Worm (Caenorhabditis elegans) whole organism, L4/young adult: ENCODE measurements around the gene F26A1.3.

Source experiments
- W03F9.2 ChIP-seq: fragments of 150-350 bp; optimal IDR thresholded peaks from 2 replicates; lab custom pipeline; 2014; ENCODE audit warnings: missing biosample characterization, missing genetic modification characterization
- dao-5 ChIP-seq: sonication (generic microtip); optimal IDR thresholded peaks from 2 replicates; lab custom pipeline; 2016; ENCODE audit warnings: missing genotype, missing genetic modification characterization, moderate library complexity, missing compliant biosample characterization
- him-1 ChIP-seq: sonication (generic microtip); optimal IDR thresholded peaks from 2 replicates; lab custom pipeline; 2016; ENCODE audit warnings: missing genotype, missing genetic modification reagents, missing genetic modification characterization, missing compliant biosample characterization

Gene F26A1.3

DNA sequence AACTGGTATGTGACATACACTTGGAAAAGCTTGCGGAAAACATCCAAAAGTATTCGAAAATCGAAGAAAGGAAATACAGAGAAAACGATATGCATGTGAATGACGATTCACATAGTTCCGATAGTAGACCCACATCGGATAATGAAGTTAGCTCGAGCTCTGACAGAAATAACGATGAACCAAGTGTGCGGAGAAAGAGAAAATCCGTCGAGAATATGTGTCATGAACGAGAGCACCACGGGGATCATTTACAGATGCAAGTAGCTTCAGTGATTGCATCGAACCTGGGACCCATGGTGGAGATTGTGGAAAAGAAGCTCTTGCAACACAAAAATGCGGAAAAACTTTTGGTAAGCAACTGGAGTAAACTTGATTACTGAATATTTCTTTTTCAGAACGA, 30.3 kb downstream of the F26A1.3 start:
- no peak for TF ChIP-seq him-1
- no peak for TF ChIP-seq W03F9.2 (tag; lab: Kevin White, UChicago)
- no peak for TF ChIP-seq dao-5

DNA sequence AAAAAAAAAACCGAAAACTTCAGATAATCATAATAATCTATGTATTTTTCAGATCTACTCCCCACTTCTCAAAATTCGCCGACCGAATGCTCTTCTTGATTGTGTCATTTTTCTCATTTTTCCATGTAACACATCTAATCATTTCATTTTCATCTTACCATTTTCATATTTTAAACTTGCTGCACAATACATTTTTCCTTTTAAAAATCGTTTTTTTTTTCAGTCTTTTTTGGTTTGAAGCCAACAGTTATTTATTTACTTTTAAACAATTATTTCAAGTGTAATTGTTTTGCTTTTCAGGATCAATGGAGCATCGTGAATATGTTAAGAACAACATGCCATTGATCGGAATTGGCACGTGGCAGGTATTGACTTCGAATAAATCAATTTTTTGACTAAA, 32.3 kb downstream of the F26A1.3 start, which contains the start of gene C35D10.6:
TSS of gene C35D10.6 (plus strand) at position 301 of the 400 bp plus-strand sequence.
- TF ChIP-seq him-1 (no peak), dao-5 (no peak)

DNA sequence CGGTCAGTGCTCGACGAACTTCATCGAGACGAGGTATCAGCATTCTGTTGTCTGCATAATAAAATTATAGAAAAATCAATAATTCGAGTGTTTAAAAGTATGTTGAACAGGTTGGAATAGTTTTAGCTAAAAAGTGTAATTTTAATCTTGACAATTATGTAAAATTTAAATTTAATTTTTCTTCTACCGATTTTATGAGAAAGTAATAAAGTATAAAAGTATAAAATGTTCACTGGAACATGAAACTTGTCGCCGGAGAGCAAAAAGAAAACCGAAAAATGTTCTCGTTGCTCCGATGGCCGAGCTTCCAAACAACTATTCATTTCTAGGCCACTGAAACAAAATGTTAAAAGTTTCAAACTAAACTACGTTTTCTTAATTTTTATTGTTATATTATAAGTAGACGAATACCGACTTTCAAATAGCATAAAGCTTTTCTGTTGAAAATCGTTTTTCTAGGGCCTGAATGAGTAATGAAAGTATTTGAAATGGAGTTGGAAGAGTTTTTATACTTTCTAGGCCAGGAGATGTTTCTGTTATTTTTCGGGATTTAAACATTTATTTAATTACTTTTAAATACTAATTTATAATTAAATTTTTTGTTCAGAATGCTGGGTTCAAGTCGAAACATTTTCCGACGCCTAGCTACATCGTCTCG, 35.2 kb downstream of the F26A1.3 start, which contains the start of the genes C35D10.10 and C35D10.5:
TSS of gene C35D10.10 (minus strand) at position 51 of the 658 bp plus-strand sequence.
TSS of gene C35D10.5 (plus strand) at position 608 of the 658 bp plus-strand sequence.
- TF ChIP-seq him-1 (no peak), W03F9.2 (tag; lab: Kevin White, UChicago) (no peak), dao-5 (no peak)

DNA sequence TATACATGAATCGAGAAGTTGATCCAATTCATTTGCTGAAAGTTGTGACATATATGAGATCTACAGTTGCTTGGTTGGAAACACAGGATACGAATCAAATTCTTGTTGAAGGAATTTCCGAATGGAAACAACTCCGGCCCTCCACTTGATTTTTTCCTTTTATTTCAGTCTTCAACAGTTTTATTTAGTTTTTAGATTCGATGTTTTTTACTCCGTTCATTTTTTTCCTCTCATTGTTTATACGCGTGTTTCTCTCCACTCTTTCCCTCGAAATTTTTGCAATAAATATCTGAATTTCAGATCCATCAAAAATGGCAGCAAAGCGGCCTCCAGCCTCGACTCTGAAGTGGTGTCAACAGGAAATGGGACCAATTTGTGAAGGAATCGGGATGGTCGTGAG, 36.4 kb downstream of the F26A1.3 start, which contains the start of gene coq-8:
TSS of gene coq-8 (plus strand) at position 301 of the 400 bp plus-strand sequence.
- TF ChIP-seq W03F9.2 (tag; lab: Kevin White, UChicago) (no peak), him-1 (no peak), dao-5 (no peak)

DNA sequence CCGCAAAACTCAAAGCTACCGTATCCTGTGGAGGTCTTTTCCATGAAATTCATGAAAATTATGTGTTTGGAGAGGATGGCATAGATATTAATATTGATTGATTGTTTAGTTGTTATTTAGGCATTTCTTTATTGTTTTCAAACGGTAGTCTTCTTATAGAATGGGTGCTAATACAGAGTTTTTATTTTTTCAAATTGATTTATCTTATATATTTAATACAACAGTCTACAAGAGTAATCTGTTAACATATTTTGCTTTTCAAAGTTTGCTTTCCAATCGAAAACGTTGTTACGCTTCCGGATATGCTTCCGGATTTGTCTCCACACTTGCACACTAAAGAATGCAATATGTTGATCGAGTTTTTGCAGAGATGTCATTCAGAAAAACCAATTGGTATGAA, 40.1 kb downstream of the F26A1.3 start, which contains the start of gene C35D10.17:
TSS of gene C35D10.17 (plus strand) at position 301 of the 400 bp plus-strand sequence.
- TF ChIP-seq him-1 = no peak
- TF ChIP-seq dao-5 = no peak
- TF ChIP-seq W03F9.2 (tag; lab: Kevin White, UChicago) = no peak

DNA sequence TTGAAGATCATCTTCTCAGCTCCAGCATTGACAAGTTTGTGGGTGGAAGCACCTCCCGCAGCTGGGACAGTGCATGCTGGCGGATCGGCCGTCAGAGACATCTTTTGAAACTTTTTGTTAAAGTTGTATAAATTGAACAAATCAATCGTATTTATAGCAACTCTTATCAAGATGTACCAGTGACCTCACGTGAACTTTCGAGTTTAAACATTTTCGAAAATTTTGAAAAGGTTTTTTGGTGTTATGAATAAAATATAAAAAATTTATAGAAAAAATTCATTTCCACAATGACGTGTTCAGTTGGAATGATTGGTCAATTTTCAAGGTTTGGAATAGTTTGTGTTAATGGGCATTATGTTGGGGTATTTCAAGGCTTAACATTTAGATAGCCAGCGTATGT, 41.9 kb downstream of the F26A1.3 start, which contains the start of the genes msd-4 and C35D10.3:
TSS of gene msd-4 (minus strand) at position 101 of the 400 bp plus-strand sequence.
TSS of gene C35D10.3 (plus strand) at position 279 of the 400 bp plus-strand sequence.
- TF ChIP-seq W03F9.2 (tag; lab: Kevin White, UChicago) (no peak), him-1 (no peak), dao-5 (no peak)

DNA sequence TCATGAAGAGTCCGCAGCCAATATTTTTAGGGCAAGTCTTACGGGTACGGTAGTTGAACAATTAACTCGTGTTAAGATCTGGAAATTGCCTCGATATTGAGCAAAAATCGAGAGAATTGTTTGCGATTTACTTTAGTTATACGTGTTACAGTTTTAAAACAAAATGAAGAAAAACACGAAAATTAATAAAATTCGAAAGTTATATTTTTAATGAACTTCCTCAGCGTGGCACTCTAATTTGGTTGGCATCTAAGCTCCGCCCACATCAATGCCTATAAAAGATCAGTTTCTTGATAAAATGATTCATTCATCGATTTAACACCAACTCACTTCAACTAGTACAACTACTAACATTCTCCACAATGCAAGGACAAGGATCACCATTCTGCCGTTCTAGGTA, 43.8 kb downstream of the F26A1.3 start, which contains the start of gene gipc-1:
TSS of gene gipc-1 (plus strand) at position 301 of the 400 bp plus-strand sequence.
- no peak for TF ChIP-seq him-1
- TF ChIP-seq dao-5 = no peak
- TF ChIP-seq W03F9.2 (tag; lab: Kevin White, UChicago) = no peak

DNA sequence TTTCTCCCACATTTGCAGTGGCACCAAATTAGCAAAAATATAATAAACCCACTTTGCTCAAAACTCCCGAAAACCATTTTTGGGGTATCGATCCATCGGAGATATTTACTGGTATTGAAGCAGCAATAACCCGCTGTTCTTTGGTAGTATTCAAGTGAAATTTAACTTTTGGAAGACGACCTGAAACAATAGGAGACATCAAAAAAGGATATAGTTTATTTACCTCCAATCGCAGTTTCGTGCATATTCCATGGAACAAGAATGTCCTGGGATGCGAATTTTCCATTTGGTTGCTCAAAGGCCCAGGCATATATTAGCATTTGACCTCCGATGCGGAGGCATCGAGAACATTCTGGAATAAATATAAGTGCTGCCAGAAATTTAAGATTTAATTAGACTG, 46.7 kb downstream of the F26A1.3 start:
- TF ChIP-seq him-1 = no peak
- no peak for TF ChIP-seq W03F9.2 (tag; lab: Kevin White, UChicago)
- TF ChIP-seq dao-5 = no peak

DNA sequence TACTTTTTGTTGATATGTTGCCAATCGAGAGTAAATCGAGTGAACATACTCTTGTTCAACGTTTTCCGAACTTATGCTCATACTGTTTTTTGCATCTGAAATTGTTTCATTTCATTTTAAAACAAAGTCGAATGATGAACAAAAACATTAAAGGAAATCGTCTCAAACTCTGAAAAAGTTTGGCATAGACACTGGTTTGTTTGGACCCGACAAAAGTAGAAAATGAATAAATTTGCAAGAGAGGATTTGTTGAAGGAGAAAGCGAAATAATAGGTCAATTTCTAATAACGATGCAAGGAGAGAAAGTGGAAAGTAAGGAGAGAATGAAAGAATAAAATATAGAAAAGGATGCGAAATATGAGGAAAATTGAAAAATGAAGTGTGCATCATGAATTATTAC, 48.0 kb downstream of the F26A1.3 start, which contains the start of gene C35D10.12:
TSS of gene C35D10.12 (minus strand) at position 101 of the 400 bp plus-strand sequence.
- no peak for TF ChIP-seq W03F9.2 (tag; lab: Kevin White, UChicago)
- TF ChIP-seq dao-5 = no peak
- no peak for TF ChIP-seq him-1

DNA sequence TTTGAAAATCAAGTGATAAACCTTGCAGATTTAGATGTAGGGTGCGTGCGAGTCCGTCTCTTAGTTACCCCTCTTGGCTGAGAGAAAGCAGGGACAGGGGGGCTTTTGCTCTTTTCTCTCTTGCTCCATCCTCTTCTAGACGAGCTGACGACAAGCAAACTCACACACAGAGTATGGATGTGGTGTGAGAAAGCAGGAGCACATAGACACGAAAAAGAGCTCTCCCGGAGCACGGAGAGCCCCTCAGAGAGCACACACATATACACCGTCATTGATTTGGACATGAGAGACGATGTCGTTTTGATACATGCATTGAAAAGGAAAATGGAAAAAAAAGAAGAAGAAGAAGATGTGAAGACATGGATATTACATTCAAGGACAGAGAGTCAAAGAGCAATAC, 49.0 kb downstream of the F26A1.3 start:
- no peak for TF ChIP-seq dao-5
- TF ChIP-seq him-1 = no peak
- no peak for TF ChIP-seq W03F9.2 (tag; lab: Kevin White, UChicago)

DNA sequence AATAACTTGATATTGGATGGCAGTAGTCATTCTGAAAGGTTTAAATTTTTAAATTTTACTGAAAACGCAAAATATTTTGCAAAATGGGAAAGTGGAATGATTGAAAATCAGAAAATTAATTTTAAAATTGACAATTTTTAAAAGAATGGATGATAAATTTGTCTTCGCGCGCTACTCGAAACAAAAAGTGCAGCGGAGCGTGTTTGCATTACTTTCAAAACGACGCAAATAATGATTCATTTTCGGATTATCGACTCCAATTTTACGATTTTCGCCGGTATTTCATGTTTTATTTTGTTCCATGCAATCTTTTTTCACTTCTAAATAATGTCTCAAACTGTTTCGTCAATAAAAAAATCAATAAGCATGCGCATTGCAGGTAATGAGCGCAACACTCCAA, 51.6 kb downstream of the F26A1.3 start, which contains the start of the genes tost-1 and arx-6:
TSS of gene tost-1 (minus strand) at position 31 of the 400 bp plus-strand sequence.
TSS of gene arx-6 (plus strand) at position 378 of the 400 bp plus-strand sequence.
- TF ChIP-seq W03F9.2 (tag; lab: Kevin White, UChicago) (no peak), dao-5 (no peak), him-1 (no peak)
